Worm (Caenorhabditis elegans): Measurements from ENCODE around the gene C04C11.1.
A peak's percentile ranks its signal among the peaks of the same experiment; 100 is the strongest.

The C04C11.1 gene

ce11 chrX:14028492-14028891, 8.1 kb downstream of the C04C11.1 start:
- no peak for TF ChIP-seq elt-3 (tag; optimal IDR thresholded peaks at IDR 0.05)
- no peak for TF ChIP-seq F13H6.1 (tag; optimal IDR thresholded peaks at IDR 0.05)
- TF ChIP-seq nhr-23 (tag; optimal IDR thresholded peaks at IDR 0.05), result no peak
- TF ChIP-seq ztf-4 (tag; optimal IDR thresholded peaks at IDR 0.05), result no peak
- TF ChIP-seq nhr-6 (tag; optimal IDR thresholded peaks at IDR 0.05), result no peak
- no peak for TF ChIP-seq ama-1 (optimal IDR thresholded peaks at IDR 0.05)
- no peak for TF ChIP-seq nhr-21 (tag; optimal IDR thresholded peaks at IDR 0.05)

ce11 chrX:14029392-14029791, 9.0 kb downstream of the C04C11.1 start:
- TF ChIP-seq nhr-6 (tag; optimal IDR thresholded peaks at IDR 0.05), result no peak
- TF ChIP-seq aly-2 (tag; optimal IDR thresholded peaks at IDR 0.05), result no peak
- no peak for TF ChIP-seq fos-1 (tag; optimal IDR thresholded peaks at IDR 0.05)

- TF ChIP-seq ztf-4 (tag; optimal IDR thresholded peaks at IDR 0.05) (no peak), sem-4 (tag; optimal IDR thresholded peaks at IDR 0.05) (no peak), ama-1 (optimal IDR thresholded peaks at IDR 0.05) (no peak), nhr-21 (tag; optimal IDR thresholded peaks at IDR 0.05) (no peak), crh-2 (tag; optimal IDR thresholded peaks at IDR 0.05) (no peak), mab-5 (tag; optimal IDR thresholded peaks at IDR 0.05) (no peak), mdl-1 (tag; optimal IDR thresholded peaks at IDR 0.05) (no peak), nhr-77 (tag; optimal IDR thresholded peaks at IDR 0.05) (no peak), lin-39 (tag; optimal IDR thresholded peaks at IDR 0.05) (no peak), blmp-1 (tag; optimal IDR thresholded peaks at IDR 0.05; ENCODE audit: insufficient read depth) (no peak), unc-39 (tag; optimal IDR thresholded peaks at IDR 0.05) (no peak), nhr-237 (tag; optimal IDR thresholded peaks at IDR 0.05) (no peak), dmd-4 (tag; optimal IDR thresholded peaks at IDR 0.05) (no peak)
Measured at ce11 chrX:14029872-14030271, 9.5 kb downstream of the C04C11.1 start.

DNA sequence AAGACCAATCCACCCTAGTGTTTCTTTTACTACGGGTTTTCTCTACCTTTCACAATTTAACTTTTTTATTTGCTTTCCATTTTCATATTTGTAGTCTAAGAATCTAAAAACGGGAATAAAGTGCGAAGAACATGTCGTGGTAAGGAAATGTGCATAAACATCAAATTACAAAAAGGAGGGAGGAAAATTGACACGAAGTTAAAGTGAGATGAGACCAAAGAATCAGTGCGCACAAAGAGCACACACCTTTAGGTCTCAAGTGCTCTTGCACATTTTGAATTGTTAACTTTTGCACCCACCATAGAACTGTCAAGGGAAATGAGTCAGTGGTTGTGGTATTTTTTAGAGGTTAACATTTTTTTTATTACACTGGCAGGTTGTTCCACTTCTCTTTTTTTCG, 10.1 kb downstream of the C04C11.1 start:
- TF ChIP-seq sma-9 (GFP tag; optimal IDR thresholded peaks at IDR 0.05) (peak; percentile 42), sma-9 (tag; optimal IDR thresholded peaks at IDR 0.05) (no peak), fos-1 (tag; optimal IDR thresholded peaks at IDR 0.05) (no peak)

DNA sequence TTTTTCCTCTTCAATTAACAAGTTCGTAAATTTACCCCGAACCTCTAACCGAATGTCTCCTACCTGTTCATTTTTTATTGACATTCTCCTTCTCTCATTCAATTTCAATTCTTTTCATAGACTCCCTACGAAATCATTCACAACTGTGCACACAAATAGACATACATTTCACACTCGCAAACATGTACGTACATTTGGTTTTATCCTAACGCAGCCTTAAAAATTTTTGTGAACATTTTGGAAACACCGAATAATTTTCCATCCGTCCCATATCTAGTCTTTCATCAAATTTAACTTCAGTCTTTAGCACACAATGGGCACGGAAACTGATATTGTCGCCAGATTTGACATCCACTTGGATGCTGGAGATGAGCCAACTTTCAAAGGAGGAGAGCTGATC, 13.1 kb downstream of the C04C11.1 start, which contains the start of gene arrd-25:
Gene arrd-25, plus strand, starts transcription at position 301 of the 400 bp plus-strand sequence.
- TF ChIP-seq blmp-1 (tag; optimal IDR thresholded peaks at IDR 0.05; ENCODE audit: insufficient read depth) (no peak), gmeb-1 (tag; optimal IDR thresholded peaks at IDR 0.05) (no peak), mbf-1 (tag; optimal IDR thresholded peaks at IDR 0.05) (no peak), nhr-12 (tag; optimal IDR thresholded peaks at IDR 0.05) (no peak), aly-2 (tag; optimal IDR thresholded peaks at IDR 0.05) (no peak), nhr-11 (tag; optimal IDR thresholded peaks at IDR 0.05) (no peak), zag-1 (tag; optimal IDR thresholded peaks at IDR 0.05) (no peak), ztf-1 (GFP tag; conservative IDR thresholded peaks at IDR 0.05) (no peak), ama-1 (optimal IDR thresholded peaks at IDR 0.05) (no peak), nhr-77 (tag; optimal IDR thresholded peaks at IDR 0.05) (no peak), unc-39 (tag; optimal IDR thresholded peaks at IDR 0.05) (no peak)

- TF ChIP-seq mdl-1 (tag; optimal IDR thresholded peaks at IDR 0.05) (no peak), unc-55 (GFP tag; optimal IDR thresholded peaks at IDR 0.05) (no peak), ceh-16 (tag; optimal IDR thresholded peaks at IDR 0.05) (no peak), sma-9 (GFP tag; optimal IDR thresholded peaks at IDR 0.05) (no peak), sma-9 (tag; optimal IDR thresholded peaks at IDR 0.05) (no peak), snpc-4 (tag; optimal IDR thresholded peaks at IDR 0.05) (no peak), nhr-23 (tag; optimal IDR thresholded peaks at IDR 0.05) (no peak), nhr-10 (tag; optimal IDR thresholded peaks at IDR 0.05) (no peak), sem-4 (tag; optimal IDR thresholded peaks at IDR 0.05) (no peak), R02D3.7 (tag; optimal IDR thresholded peaks at IDR 0.05) (no peak), unc-62 (GFP tag; optimal IDR thresholded peaks at IDR 0.05) (no peak), elt-1 (tag; optimal IDR thresholded peaks at IDR 0.05) (no peak), C34F6.9 (tag; optimal IDR thresholded peaks at IDR 0.05) (no peak)
Measured at ce11 chrX:14039293-14039692, 18.9 kb downstream of the C04C11.1 start.
